Fruit fly (Drosophila melanogaster): Measurements from ENCODE around the gene CG32022.

CG32022 gene

dm6 chr3L:8691891-8692874 lies 28.9 kb downstream of the CG32022 start (continued):
- TF ChIP-seq slou (GFP tag; optimal IDR thresholded peaks at IDR 0.05), result peak; percentile 7
- no peak for TF ChIP-seq CG11695 (GFP tag; IDR thresholded peaks at IDR 0.05)
- TF ChIP-seq CG34376 (GFP tag; optimal IDR thresholded peaks at IDR 0.05), result peak; percentile 85
- no peak for TF ChIP-seq ac (GFP tag; optimal IDR thresholded peaks at IDR 0.05)
- peak; percentile 48 for TF ChIP-seq D19A (tag; optimal IDR thresholded peaks at IDR 0.05)
- no peak for TF ChIP-seq CG7928 (GFP tag; optimal IDR thresholded peaks at IDR 0.05)
- peak; percentile 10; the same call in 1 of the 2 replicates for TF ChIP-seq rib (GFP tag; IDR thresholded peaks at IDR 0.05)
- TF ChIP-seq CG18011 (GFP tag; optimal IDR thresholded peaks at IDR 0.05), result no peak
- peak; percentile 86 for TF ChIP-seq CG10543 (GFP tag; optimal IDR thresholded peaks at IDR 0.05)
- no peak for TF ChIP-seq Sin3A (optimal IDR thresholded peaks at IDR 0.05)
- 0 out of 2 replicates have a peak, but pooled peaks have one; percentile 18 for TF ChIP-seq onecut (GFP tag; IDR thresholded peaks at IDR 0.05)
- TF ChIP-seq Hsf (GFP tag; optimal IDR thresholded peaks at IDR 0.05), result no peak
- peak; percentile 55 for TF ChIP-seq gcm (GFP tag; optimal IDR thresholded peaks at IDR 0.05)
- no peak for TF ChIP-seq CG1792 (GFP tag; optimal IDR thresholded peaks at IDR 0.05)
- TF ChIP-seq Nf-YB (GFP tag; optimal IDR thresholded peaks at IDR 0.05), result peak; percentile 30
- TF ChIP-seq Myb (GFP tag; optimal IDR thresholded peaks at IDR 0.05), result no peak
- no peak for TF ChIP-seq CG4328 (GFP tag; optimal IDR thresholded peaks at IDR 0.05)
- peak; percentile 15 for TF ChIP-seq HmgZ (tag; optimal IDR thresholded peaks at IDR 0.05)
- no peak for TF ChIP-seq disco-r (GFP tag; optimal IDR thresholded peaks at IDR 0.05)
- 0 out of 2 replicates have a peak, but pooled peaks have one; percentile 21 for TF ChIP-seq ranshi (GFP tag; IDR thresholded peaks at IDR 0.05)
- TF ChIP-seq danr (GFP tag; IDR thresholded peaks at IDR 0.05), result no peak
- TF ChIP-seq CG7745 (tag; optimal IDR thresholded peaks at IDR 0.05), result peak; percentile 16
- peak in 1 of 2 experiments; percentile 45 for TF ChIP-seq dpn (GFP tag; optimal IDR thresholded peaks at IDR 0.05)
- TF ChIP-seq CG5245 (GFP tag; optimal IDR thresholded peaks at IDR 0.05), result no peak
- no peak for TF ChIP-seq Atf6 (GFP tag; IDR thresholded peaks at IDR 0.05)
- TF ChIP-seq CG10147 (GFP tag; optimal IDR thresholded peaks at IDR 0.05), result peak; percentile 30
- peak; percentile 4 to 15 for TF ChIP-seq bsh (GFP tag; optimal IDR thresholded peaks at IDR 0.05)
- TF ChIP-seq CG17385 (GFP tag; optimal IDR thresholded peaks at IDR 0.05), result peak; percentile 53
- TF ChIP-seq CG12391 (tag; optimal IDR thresholded peaks at IDR 0.05), result peak; percentile 66
- TF ChIP-seq maf-S (GFP tag; optimal IDR thresholded peaks at IDR 0.05), result no peak
- TF ChIP-seq pan (optimal IDR thresholded peaks at IDR 0.05), result no peak
- peak in 1 of 2 experiments; percentile 32 for TF ChIP-seq pan (GFP tag; optimal IDR thresholded peaks at IDR 0.05 in 1 of 2, IDR thresholded peaks at IDR 0.05 in 1 of 2)
- TF ChIP-seq Hr51 (GFP tag; optimal IDR thresholded peaks at IDR 0.05), result peak in 1 of 2 experiments; percentile 76
- TF ChIP-seq Lhr (GFP tag; optimal IDR thresholded peaks at IDR 0.05), result no peak
- TF ChIP-seq CG17361 (GFP tag; IDR thresholded peaks at IDR 0.05), result peak; percentile 93
- TF ChIP-seq CG10209 (GFP tag; optimal IDR thresholded peaks at IDR 0.05), result peak; percentile 66
- no peak for TF ChIP-seq Hr39 (optimal IDR thresholded peaks at IDR 0.05)
- peak; percentile 19 for TF ChIP-seq CG17359 (tag; optimal IDR thresholded peaks at IDR 0.05)
- peak; percentile 58 for TF ChIP-seq Vsx1 (GFP tag; optimal IDR thresholded peaks at IDR 0.05)
- TF ChIP-seq NFAT (GFP tag; IDR thresholded peaks at IDR 0.05), result 0 out of 2 replicates have a peak, but pooled peaks have one; percentile 33
- no peak for TF ChIP-seq gsb (GFP tag; IDR thresholded peaks at IDR 0.05)
- TF ChIP-seq croc (GFP tag; conservative IDR thresholded peaks at IDR 0.05), result no peak; the same call in 2 of the 3 replicates
- peak; percentile 67 for TF ChIP-seq Sox100B (GFP tag; optimal IDR thresholded peaks at IDR 0.05)
- peak; percentile 68 for TF ChIP-seq CG13775 (GFP tag; optimal IDR thresholded peaks at IDR 0.05)
- TF ChIP-seq CG17328 (GFP tag; IDR thresholded peaks at IDR 0.05), result peak; percentile 17; the same call in 1 of the 2 replicates
- TF ChIP-seq CG16815 (GFP tag; optimal IDR thresholded peaks at IDR 0.05), result peak; percentile 32
- TF ChIP-seq az2 (GFP tag; optimal IDR thresholded peaks at IDR 0.05), result peak; percentile 51
- peak; percentile 9 for TF ChIP-seq crc (GFP tag; optimal IDR thresholded peaks at IDR 0.05)
